Worm (Caenorhabditis elegans) whole organism, L1 larva: ENCODE results near the gene W03G11.4.

ENCODE experiments used
- dpl-1 ChIP-seq, 3 experiments: fragments of 150-350 bp in 2 of 3; sonication (generic microtip) in 1 of 3; optimal IDR thresholded peaks; 2 replicates each; lab custom pipeline; 2014 to 2017; ENCODE audit warnings: missing biosample characterization in 3 of 3, missing genetic modification characterization in 3 of 3, missing genetic modification reagents in 3 of 3
- efl-3 ChIP-seq: fragments of 200-800 bp; sonication (Bioruptor generic); optimal IDR thresholded peaks from 2 replicates; lab custom pipeline; 2018; ENCODE audit warnings: mild to moderate bottlenecking, missing genetic modification characterization, missing compliant biosample characterization
- egl-27 ChIP-seq, 2 experiments: fragments of 150-350 bp in 1 of 2; sonication (generic microtip); optimal IDR thresholded peaks; 3 replicates each; lab custom pipeline; 2017 to 2018; ENCODE audit warnings: missing biosample characterization in 2 of 2, missing genetic modification characterization in 2 of 2, missing genetic modification reagents in 2 of 2
- lsy-2 ChIP-seq, 2 experiments: fragments of 150-350 bp; optimal IDR thresholded peaks; 2 replicates each; lab custom pipeline; 2014; ENCODE audit warnings: missing biosample characterization in 2 of 2, missing genetic modification characterization in 2 of 2
- tlp-1 ChIP-seq: fragments of 150-350 bp; optimal IDR thresholded peaks from 2 replicates; lab custom pipeline; 2014; ENCODE audit warnings: missing biosample characterization, missing genetic modification characterization

DNA sequence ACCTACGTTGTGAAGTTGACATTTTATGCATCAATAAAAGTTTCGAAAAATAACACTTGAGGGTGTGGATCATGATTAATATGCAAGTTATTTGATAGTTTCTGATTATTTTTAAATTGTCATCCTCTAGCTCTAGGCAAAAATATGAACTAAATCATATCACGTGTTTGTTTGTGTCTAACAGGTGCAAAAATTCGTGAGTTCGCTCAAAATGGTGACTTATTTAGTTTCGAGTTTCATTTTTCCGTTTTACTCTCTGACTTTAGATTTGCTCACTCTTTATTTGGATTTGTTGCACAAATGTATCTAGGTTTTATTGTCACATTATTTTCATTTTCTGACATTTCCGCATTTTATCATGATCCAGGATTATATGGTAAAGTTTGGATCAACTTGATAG lies 25.4 kb upstream of the W03G11.4 start, which contains the start of gene lgc-16:
- no peak for TF ChIP-seq lsy-2 (tag; optimal IDR thresholded peaks at IDR 0.05; lab: Kevin White, UChicago)
- TF ChIP-seq dpl-1 (GFP tag; optimal IDR thresholded peaks at IDR 0.05; lab: Kevin White, UChicago): no peak
- no peak for TF ChIP-seq egl-27 (tag; optimal IDR thresholded peaks at IDR 0.05; lab: Kevin White, UChicago)
- no peak for TF ChIP-seq efl-3
- TF ChIP-seq tlp-1 (tag; lab: Kevin White, UChicago): no peak
